Fruit fly (Drosophila melanogaster) whole organism, embryonic: Measurements from ENCODE around the gene CG16789.
A peak's percentile ranks its signal among the peaks of the same experiment; 100 is the strongest.

Experiments
- B-H2 ChIP-seq: fragments of 200-800 bp; sonication (Bioruptor generic); optimal IDR thresholded peaks from 2 replicates; lab custom pipeline; 2018; ENCODE audit warnings: missing biosample characterization, mild to moderate bottlenecking, missing genetic modification characterization
- Chrac-16 ChIP-seq: fragments of 200-800 bp; sonication (Bioruptor generic); optimal IDR thresholded peaks from 3 replicates; lab custom pipeline; 2016; ENCODE audit warnings: missing biosample characterization, missing genetic modification characterization
- Lpt ChIP-seq: fragments of >200 bp; optimal IDR thresholded peaks from 2 replicates; lab custom pipeline; 2018; ENCODE audit warnings: missing biosample characterization, missing genetic modification characterization
- Nf-YB ChIP-seq: fragments of 200-800 bp; sonication (Bioruptor generic); optimal IDR thresholded peaks from 3 replicates; lab custom pipeline; 2019; ENCODE audit warnings: missing biosample characterization, mild to moderate bottlenecking, missing genetic modification characterization, moderate library complexity
- cg ChIP-seq: fragments of 200-800 bp; sonication (Bioruptor generic); optimal IDR thresholded peaks from 3 replicates; lab custom pipeline; 2019; ENCODE audit warnings: missing biosample characterization, mild to moderate bottlenecking, missing genetic modification characterization, moderate library complexity
- h ChIP-seq: fragments of >200 bp; optimal IDR thresholded peaks from 2 replicates; lab custom pipeline; 2017
- slp2 ChIP-seq: fragments of 200-800 bp; sonication (Bioruptor generic); optimal IDR thresholded peaks from 2 replicates; lab custom pipeline; 2016; ENCODE audit warnings: missing biosample characterization, missing genetic modification characterization

DNA sequence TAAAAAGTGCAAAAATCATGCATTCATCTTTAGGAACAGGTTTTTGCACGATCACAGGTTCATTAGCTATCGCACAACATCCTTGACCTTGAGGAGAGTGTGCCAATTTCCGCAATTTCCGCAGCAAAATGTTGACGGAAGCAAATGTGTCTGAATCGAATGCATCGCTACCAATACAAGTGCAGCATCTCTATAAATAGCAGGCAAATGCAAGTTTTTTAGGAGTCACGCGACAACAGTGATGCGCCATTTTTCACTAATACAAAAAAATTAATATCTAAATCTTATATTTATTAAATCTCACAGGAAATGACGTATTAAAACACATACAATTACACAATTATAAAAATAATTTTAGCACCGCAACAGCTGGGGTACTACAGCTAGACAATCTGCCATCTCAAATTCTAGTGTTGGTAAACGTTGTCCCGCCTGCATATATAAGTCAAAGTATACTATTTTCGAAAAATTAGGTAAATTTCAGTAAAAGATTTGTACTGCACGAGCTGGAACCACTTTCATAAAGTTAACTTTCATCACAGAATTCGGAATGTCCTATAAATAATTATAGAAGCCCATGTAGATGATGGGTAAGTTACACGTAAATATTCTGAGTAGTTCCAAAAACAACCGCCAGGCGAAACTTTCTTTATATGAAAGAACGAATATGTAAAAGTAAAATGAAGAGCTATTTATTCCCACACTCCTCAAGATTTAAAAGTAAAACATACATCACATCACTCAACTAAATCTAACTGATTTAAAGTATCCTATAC, 8.0 kb downstream of the CG16789 start, which contains the start of gene CG9399:
- TF ChIP-seq B-H2 (GFP tag; lab: Kevin White, UChicago) = peak; percentile 94
- peak; percentile 86 for TF ChIP-seq Nf-YB (GFP tag; lab: Kevin White, UChicago)
- TF ChIP-seq cg = peak; percentile 94
- peak; percentile 90 for TF ChIP-seq slp2 (GFP tag; lab: Kevin White, UChicago)
- no peak for TF ChIP-seq h
- no peak for TF ChIP-seq Lpt (GFP tag; lab: Kevin White, UChicago)
- peak; percentile 98 for TF ChIP-seq Chrac-16
